Fruit fly (Drosophila melanogaster) S2 (cell line): ENCODE data around the gene CG17855.

Experiments
- CG8478 ChIP-seq: fragments of >200 bp; optimal IDR thresholded peaks from 2 replicates; lab custom pipeline; 2018
- CTCF ChIP-seq, 2 experiments: fragments of >200 bp; optimal IDR thresholded peaks; 2 replicates each; lab custom pipeline; 2018

The CG17855 gene

dm6 chr2L:9505372-9506103 is 34.8 kb upstream of the CG17855 start:
- no peak for TF ChIP-seq CTCF (optimal IDR thresholded peaks at IDR 0.05; lab: Kevin White, UChicago)
- no peak for TF ChIP-seq CG8478

DNA sequence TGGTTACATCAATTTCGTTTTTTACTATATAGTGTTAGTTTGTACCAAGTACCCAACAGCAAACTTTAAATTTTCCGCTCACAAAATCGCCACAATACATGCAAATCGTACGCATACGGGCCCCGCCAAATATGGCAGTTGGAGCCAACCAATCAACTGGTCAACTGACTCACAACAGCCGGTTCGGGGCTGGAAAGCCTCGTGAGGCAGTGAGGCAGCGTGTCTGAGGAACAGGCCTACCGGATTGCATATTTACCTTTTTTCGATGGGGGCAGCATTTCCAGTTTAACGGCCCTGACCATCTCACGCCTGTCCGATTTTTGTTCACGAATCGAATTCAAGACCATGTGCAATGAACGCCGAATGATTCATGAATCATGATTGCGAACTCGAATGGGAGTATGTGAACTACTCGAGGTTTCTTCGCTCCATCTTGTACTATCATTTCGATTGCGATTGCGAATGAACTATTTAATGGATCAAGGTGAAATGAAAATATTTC is 33.7 kb upstream of the CG17855 start:
- TF ChIP-seq CTCF (optimal IDR thresholded peaks at IDR 0.05; lab: Kevin White, UChicago) (no peak), CG8478 (no peak)

DNA sequence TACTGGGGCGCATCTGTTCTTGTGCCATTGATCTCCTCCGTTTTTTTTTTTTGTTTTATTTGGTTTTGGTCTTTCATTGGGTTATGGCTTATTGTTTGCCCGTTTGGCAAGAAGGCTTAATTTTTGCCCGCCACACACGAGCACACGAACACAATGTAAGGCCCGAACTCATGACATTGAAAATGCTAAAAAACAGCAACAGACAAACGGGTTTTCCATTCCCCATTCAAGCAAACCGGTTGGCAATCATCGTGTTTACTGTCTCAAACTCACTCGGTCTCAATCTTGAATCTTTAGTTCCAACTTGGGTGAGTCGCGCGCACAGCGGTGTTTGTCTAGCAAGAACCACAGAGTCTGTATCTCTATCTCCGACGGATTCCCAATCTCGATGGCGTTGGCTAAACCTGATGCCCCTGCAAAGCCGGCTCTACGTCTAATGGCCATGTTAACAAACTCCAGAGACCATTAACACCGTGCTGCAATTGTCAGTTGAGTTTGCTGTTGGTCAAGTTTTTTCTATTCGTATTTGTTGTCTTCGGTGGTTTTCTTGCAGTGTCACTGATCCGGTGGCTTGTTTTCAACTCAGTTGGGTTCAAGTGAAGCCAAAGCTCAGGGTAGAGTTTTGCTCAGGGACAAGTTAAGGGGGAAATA is 31.7 kb upstream of the CG17855 start:
- no peak for TF ChIP-seq CG8478
- no peak for TF ChIP-seq CTCF (optimal IDR thresholded peaks at IDR 0.05; lab: Kevin White, UChicago)

dm6 chr2L:9509653-9510052 is 30.7 kb upstream of the CG17855 start:
- TF ChIP-seq CTCF (optimal IDR thresholded peaks at IDR 0.05; lab: Kevin White, UChicago): no peak
- TF ChIP-seq CG8478: no peak

DNA sequence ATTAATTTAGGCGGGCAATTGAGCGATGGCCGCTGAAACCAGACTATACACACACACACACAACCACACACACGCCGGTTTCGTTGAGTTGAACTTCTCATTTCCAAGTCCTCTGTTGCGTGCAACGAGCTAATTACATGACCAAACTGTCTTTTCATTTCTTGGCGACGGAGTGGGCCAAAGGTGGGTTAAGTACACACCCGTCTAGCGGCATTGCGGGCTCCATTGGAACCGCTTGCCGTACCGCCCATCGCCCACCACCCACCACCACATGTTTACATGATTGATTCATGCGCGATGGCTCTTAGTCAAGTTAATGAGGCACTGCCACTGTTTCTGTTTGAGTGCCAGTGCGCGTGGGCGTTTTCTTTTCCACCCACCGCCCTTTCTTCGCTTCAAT is 29.9 kb upstream of the CG17855 start:
- TF ChIP-seq CTCF (optimal IDR thresholded peaks at IDR 0.05; lab: Kevin White, UChicago) (no peak), CG8478 (no peak)

DNA sequence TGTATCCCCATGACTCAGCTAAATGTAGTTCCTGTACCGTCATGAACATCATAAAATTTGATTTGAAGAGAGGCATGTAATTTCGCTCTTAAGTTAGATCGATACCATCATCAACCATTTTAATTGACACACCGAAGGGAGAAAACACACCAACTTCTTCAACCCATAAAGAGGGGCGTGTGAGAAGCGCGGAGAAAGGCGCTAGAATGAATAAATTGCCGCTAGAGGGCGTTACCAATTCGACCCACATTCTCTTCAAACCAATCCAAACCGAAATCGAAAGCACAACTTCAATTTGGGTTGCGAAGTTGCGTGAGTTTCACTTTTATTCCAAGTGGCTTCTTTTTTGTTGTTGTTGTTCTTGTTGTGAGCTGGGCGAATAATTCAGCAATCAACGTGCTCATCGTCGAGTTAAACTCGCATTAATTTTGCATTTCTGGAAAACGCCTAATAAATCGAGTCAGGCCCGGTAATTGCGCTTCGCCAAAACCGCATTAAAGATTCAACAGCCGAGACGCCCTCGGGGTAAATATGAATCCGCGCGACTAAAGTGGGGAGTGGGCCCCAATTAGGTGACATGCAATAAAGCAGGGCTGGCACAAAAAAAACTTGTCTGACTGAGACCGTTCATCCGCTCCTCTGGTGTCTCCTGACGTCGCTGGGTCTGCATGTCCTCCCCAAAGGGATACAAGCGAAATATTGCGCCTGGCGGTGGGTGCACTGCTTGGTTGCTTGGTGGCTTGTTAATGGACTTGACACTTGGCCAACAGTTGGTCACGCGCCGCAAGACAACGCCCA is 27.7 kb upstream of the CG17855 start:
- TF ChIP-seq CTCF (optimal IDR thresholded peaks at IDR 0.05; lab: Kevin White, UChicago): peak; percentile 82 to 87
- TF ChIP-seq CG8478: no peak

dm6 chr2L:9513771-9514170 is 26.6 kb upstream of the CG17855 start:
- TF ChIP-seq CTCF (optimal IDR thresholded peaks at IDR 0.05; lab: Kevin White, UChicago) (no peak), CG8478 (no peak)

DNA sequence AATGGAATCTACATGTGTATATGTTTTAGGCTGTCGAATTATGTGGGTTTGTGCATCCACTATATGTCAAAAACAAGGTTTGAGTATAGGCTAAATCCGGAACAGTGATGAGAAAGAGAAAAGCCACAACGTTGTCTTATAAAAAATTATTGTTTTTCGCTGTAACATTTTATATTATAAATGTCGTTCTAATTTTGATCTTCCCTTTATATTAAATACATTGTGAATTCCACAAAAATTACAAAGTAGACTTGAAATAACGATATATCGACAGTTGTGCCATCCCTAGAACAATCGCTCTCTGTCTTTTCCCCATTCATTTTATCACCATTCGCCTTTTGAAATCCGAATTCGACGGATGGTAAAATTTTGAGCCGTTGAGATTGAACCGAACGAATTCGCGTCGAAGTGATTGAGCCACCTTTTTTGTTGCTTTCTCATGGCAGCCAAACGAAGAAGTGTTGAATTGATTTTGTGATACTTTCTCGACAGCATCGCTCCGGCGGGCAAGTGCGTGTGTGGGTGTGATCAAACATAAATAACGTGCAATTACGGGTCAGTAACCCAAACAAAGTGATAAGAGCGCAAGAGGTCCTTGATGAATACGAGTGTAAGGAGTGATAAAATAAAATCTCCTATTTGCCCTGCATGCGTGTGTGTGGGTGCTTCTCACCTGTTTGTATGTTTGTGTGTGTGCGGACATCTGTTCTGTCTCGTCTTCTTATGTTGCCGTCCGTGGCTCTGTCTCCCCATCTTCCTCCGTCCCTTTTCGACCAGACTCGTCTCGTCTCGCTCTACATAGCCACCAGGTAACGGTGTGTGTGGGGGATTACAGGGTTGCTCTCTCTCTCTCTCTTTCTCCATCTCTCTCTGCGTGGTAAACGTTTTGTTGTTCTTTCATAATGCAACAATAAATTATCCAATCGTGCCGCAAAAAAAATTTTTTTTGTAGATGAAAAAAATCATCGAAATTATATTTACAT is 19.1 kb upstream of the CG17855 start, which contains the start of gene Oatp30B:
TSS of gene Oatp30B (plus strand) at position 325 of the 983 bp plus-strand sequence.
- TF ChIP-seq CG8478 (no peak), CTCF (optimal IDR thresholded peaks at IDR 0.05; lab: Kevin White, UChicago) (peak; percentile 1 to 60)

DNA sequence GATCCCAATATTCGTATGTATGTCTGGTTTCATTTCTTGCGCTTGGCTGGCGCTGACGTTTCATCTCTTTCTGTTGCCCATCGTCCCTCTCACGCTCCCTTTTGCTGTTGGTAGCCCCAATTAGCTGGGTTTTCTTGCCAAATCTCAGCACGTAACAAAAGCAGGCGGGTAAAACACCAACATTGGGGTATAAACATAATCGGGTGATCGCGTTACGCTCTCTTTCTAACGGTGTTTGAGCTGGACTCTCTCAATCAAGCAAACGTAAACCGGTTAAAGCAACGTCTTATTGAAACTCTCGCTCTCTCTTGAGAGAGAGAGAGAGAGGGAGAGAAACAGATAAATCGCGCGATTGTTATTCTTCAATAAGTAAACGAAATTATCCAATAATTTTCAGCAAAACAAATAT is 17.6 kb upstream of the CG17855 start:
- TF ChIP-seq CG8478 (no peak), CTCF (optimal IDR thresholded peaks at IDR 0.05; lab: Kevin White, UChicago) (no peak)

dm6 chr2L:9524915-9525314 is 15.4 kb upstream of the CG17855 start:
- TF ChIP-seq CTCF (optimal IDR thresholded peaks at IDR 0.05; lab: Kevin White, UChicago): no peak
- no peak for TF ChIP-seq CG8478

- no peak for TF ChIP-seq CG8478
- no peak for TF ChIP-seq CTCF (optimal IDR thresholded peaks at IDR 0.05; lab: Kevin White, UChicago)
Observed at dm6 chr2L:9525719-9526118, 14.6 kb upstream of the CG17855 start.

- TF ChIP-seq CG8478: no peak
- TF ChIP-seq CTCF (optimal IDR thresholded peaks at IDR 0.05; lab: Kevin White, UChicago): no peak
Observed at dm6 chr2L:9526518-9526917, 13.8 kb upstream of the CG17855 start.

DNA sequence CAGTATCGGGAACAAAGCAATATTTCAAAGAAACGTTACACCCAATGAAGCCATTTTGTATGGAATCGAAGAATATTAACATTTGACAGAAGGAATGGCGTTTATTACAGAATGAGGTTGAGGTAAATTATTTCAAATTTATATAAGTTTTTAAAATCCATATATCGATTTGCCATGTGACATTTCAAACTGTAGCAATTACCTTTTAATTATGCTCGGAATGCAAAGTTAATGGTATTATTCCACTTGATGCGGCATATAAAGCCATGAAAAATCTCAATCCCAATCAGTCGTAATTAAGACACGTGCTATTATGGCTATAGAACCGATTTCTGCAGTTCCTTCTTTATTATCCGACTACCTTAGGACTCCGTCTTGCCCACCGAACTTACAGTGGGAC is 12.1 kb upstream of the CG17855 start, which contains the start of gene CG31883:
TSS of gene CG31883 (plus strand) at position 301 of the 400 bp plus-strand sequence.
- no peak for TF ChIP-seq CG8478
- no peak for TF ChIP-seq CTCF (optimal IDR thresholded peaks at IDR 0.05; lab: Kevin White, UChicago)

DNA sequence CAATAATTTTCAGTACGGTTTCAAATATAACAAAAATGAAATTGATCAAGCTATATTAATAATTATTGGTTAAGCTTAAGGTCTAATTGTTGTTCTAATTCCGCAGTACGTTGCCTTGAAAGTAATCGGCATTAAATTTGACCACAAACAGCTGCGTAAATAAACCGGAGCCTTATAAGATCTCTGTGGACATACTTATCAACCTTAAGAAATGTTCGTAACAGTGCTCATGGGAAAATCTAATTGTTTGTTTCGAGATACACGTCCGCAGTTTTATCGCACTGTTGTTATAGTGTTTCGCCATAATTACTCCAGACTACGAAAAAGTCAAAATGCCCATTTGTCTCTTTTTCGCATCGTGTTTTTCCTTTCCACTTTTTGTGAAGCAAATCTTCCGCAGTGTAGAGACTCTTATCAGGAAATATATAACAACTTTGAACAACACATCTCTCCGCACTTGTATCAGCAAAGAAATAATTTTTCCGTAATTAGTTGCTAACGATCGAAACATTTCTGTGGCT is 10.4 kb upstream of the CG17855 start:
- TF ChIP-seq CG8478 (no peak), CTCF (optimal IDR thresholded peaks at IDR 0.05; lab: Kevin White, UChicago) (no peak)
